Fruit fly (Drosophila melanogaster): ENCODE data around the gene mRpS24.
A peak's percentile ranks its signal among the peaks of the same experiment; 100 is the strongest.

mRpS24 gene

DNA sequence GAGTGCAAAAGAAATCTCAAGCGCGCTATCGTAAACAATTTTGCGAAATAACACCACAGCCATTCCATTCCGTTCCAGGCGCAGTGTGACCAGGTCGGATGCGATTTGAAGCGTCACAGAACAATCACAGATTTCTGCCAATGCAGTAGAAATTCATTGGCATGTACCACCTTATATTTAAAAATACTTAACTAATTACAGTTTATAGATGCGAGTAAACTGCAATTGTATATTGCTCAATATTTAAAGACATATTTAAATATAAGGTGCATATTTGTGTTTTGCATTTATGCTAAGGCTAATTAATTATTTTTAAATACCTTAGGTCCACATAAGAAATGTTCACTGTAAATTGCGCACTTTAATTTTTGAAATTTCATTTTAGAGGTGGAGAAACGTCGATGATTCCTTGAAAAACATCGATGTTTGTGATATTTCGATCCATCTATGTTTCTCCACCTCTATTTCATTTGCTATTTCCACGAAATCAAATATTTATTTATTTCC lies 30.1 kb upstream of the mRpS24 start, which contains the start of the genes SMC6 and CG6204 (continued):
- TF ChIP-seq CG10959 (GFP tag; IDR thresholded peaks at IDR 0.05) (peak; percentile 88), fd3F (GFP tag; optimal IDR thresholded peaks at IDR 0.05) (peak; percentile 96), CG15073 (GFP tag; optimal IDR thresholded peaks at IDR 0.05) (peak; percentile 62), Gsc (GFP tag; IDR thresholded peaks at IDR 0.05) (peak; percentile 80), CG9727 (GFP tag; optimal IDR thresholded peaks at IDR 0.05) (peak; percentile 93), CG33213 (GFP tag; optimal IDR thresholded peaks at IDR 0.05) (peak; percentile 50), zen (tag; optimal IDR thresholded peaks at IDR 0.05) (peak; percentile 95), bigmax (GFP tag; optimal IDR thresholded peaks at IDR 0.05) (no peak), CG11247 (GFP tag; IDR thresholded peaks at IDR 0.05) (peak; percentile 94), org-1 (GFP tag; optimal IDR thresholded peaks at IDR 0.05) (peak; percentile 88), mam (GFP tag; optimal IDR thresholded peaks at IDR 0.05) (peak; percentile 94), bowl (GFP tag; IDR thresholded peaks at IDR 0.05) (peak; percentile 83), CG7928 (GFP tag; optimal IDR thresholded peaks at IDR 0.05) (peak; percentile 66), CG9817 (tag; optimal IDR thresholded peaks at IDR 0.05) (peak; percentile 97), Mad (GFP tag; optimal IDR thresholded peaks at IDR 0.05) (peak; percentile 79), CG6689 (GFP tag; IDR thresholded peaks at IDR 0.05) (peak; percentile 96), ind (GFP tag; optimal IDR thresholded peaks at IDR 0.05) (peak; percentile 95), CG10565 (GFP tag; optimal IDR thresholded peaks at IDR 0.05) (peak; percentile 52), fd64A (GFP tag; optimal IDR thresholded peaks at IDR 0.05) (peak; percentile 23), unc-4 (GFP tag; IDR thresholded peaks at IDR 0.05; ENCODE audit: partially characterized antibody) (peak; percentile 52), gro (GFP tag; optimal IDR thresholded peaks at IDR 0.05) (peak; percentile 72), ham (GFP tag; IDR thresholded peaks at IDR 0.05) (peak; percentile 85), CG11456 (GFP tag; IDR thresholded peaks at IDR 0.05) (peak; percentile 93), Rfx (GFP tag; IDR thresholded peaks at IDR 0.05) (peak; percentile 97), CG1529 (GFP tag; optimal IDR thresholded peaks at IDR 0.05) (peak; percentile 71), fru (optimal IDR thresholded peaks at IDR 0.05) (no peak), CG10209 (GFP tag; optimal IDR thresholded peaks at IDR 0.05) (peak; percentile 92), pho (GFP tag; optimal IDR thresholded peaks at IDR 0.05) (peak; percentile 89), slbo (GFP tag; IDR thresholded peaks at IDR 0.05) (peak; percentile 97), stwl (tag; optimal IDR thresholded peaks at IDR 0.05) (peak; percentile 73), Mes4 (GFP tag; optimal IDR thresholded peaks at IDR 0.05) (peak; percentile 58), tna (GFP tag; IDR thresholded peaks at IDR 0.05; ENCODE audit: partially characterized antibody) (no peak), Bteb2 (GFP tag; optimal IDR thresholded peaks at IDR 0.05) (peak; percentile 90), ERR (GFP tag; optimal IDR thresholded peaks at IDR 0.05) (peak; percentile 64), CG42726 (GFP tag; IDR thresholded peaks at IDR 0.05; ENCODE audit: partially characterized antibody) (no peak), nerfin-1 (tag; optimal IDR thresholded peaks at IDR 0.05) (peak; percentile 94), Ets65A (GFP tag) (peak; percentile 97), wdn (GFP tag; IDR thresholded peaks at IDR 0.05) (peak; percentile 90), CG15011 (GFP tag; optimal IDR thresholded peaks at IDR 0.05) (peak; percentile 88), sob (GFP tag; IDR thresholded peaks at IDR 0.05) (peak; percentile 95), CG8924 (tag; optimal IDR thresholded peaks at IDR 0.05) (peak; percentile 95), ken (GFP tag; IDR thresholded peaks at IDR 0.05) (peak; percentile 93), insv (GFP tag; optimal IDR thresholded peaks at IDR 0.05) (peak in 1 of 2 experiments; percentile 54), z (GFP tag; IDR thresholded peaks at IDR 0.05) (no peak), CrebB (tag; optimal IDR thresholded peaks at IDR 0.05) (peak; percentile 90), D19B (GFP tag; optimal IDR thresholded peaks at IDR 0.05) (peak; percentile 84), sr (GFP tag; IDR thresholded peaks at IDR 0.05) (peak; percentile 44; the same call in 1 of the 3 replicates), CG17829 (tag; optimal IDR thresholded peaks at IDR 0.05) (peak; percentile 95), CG2199 (GFP tag; IDR thresholded peaks at IDR 0.05) (peak; percentile 88; the same call in 2 of the 3 replicates), ATbp (GFP tag; optimal IDR thresholded peaks at IDR 0.05) (peak; percentile 90), sens-2 (GFP tag; IDR thresholded peaks at IDR 0.05) (peak; percentile 85), HmgZ (tag; optimal IDR thresholded peaks at IDR 0.05) (peak; percentile 96)
